Worm (Caenorhabditis elegans): ENCODE data around the gene C13C4.7.

ce11 chrV:12094030-12094429 is 26.3 kb downstream of the C13C4.7 start, which contains the start of gene nhr-208:
- no peak for TF ChIP-seq hlh-30 (tag; optimal IDR thresholded peaks at IDR 0.05; ENCODE audit: insufficient read depth)
- TF ChIP-seq fkh-10 (GFP tag; optimal IDR thresholded peaks at IDR 0.05) = no peak
- TF ChIP-seq ceh-9 (tag; optimal IDR thresholded peaks at IDR 0.05) = no peak
- TF ChIP-seq ceh-48 (tag; optimal IDR thresholded peaks at IDR 0.05) = no peak
- no peak for TF ChIP-seq C08G9.2 (tag; optimal IDR thresholded peaks at IDR 0.05)
- TF ChIP-seq hlh-6 (tag; optimal IDR thresholded peaks at IDR 0.05) = no peak
- TF ChIP-seq fkh-6 (tag; optimal IDR thresholded peaks at IDR 0.05) = no peak
- TF ChIP-seq nfya-1 (tag; optimal IDR thresholded peaks at IDR 0.05) = no peak
- no peak for TF ChIP-seq K09A11.1 (tag; optimal IDR thresholded peaks at IDR 0.05; ENCODE audit: insufficient read depth)
- TF ChIP-seq hlh-8 (tag; optimal IDR thresholded peaks at IDR 0.05) = no peak
- no peak for TF ChIP-seq pqm-1 (tag; optimal IDR thresholded peaks at IDR 0.05)
